Fruit fly (Drosophila melanogaster): ENCODE measurements around the gene Nepl4.

- TF ChIP-seq EcR (GFP tag; optimal IDR thresholded peaks at IDR 0.05) (no peak), psq (optimal IDR thresholded peaks at IDR 0.05) (no peak)
These were observed 19.4 kb upstream of the Nepl4 start, which contains the start of gene CG9497 for dm6 chr2L:6348327-6348726.

Data from whole organism.